Worm (Caenorhabditis elegans): ENCODE results near the gene nhr-272.

- TF ChIP-seq nhr-237 (tag; optimal IDR thresholded peaks at IDR 0.05) (no peak), ztf-1 (GFP tag; conservative IDR thresholded peaks at IDR 0.05) (no peak), aly-2 (tag; optimal IDR thresholded peaks at IDR 0.05) (no peak), nhr-23 (tag; optimal IDR thresholded peaks at IDR 0.05) (no peak), egl-27 (tag; optimal IDR thresholded peaks at IDR 0.05) (no peak), elt-1 (tag; optimal IDR thresholded peaks at IDR 0.05) (no peak), unc-62 (GFP tag; optimal IDR thresholded peaks at IDR 0.05) (no peak), unc-39 (tag; optimal IDR thresholded peaks at IDR 0.05) (no peak), fos-1 (tag; optimal IDR thresholded peaks at IDR 0.05) (no peak), nhr-11 (tag; optimal IDR thresholded peaks at IDR 0.05) (no peak), mbf-1 (tag; optimal IDR thresholded peaks at IDR 0.05) (no peak)
These were observed 41.1 kb downstream of the nhr-272 start, which contains the start of gene nlp-76 for ce11 chrX:12663537-12663936.

All from whole organism, L2 larva.